Worm (Caenorhabditis elegans) whole organism, early embryonic: ENCODE measurements around the gene mlt-3.

ENCODE experiments used
- B0310.2 ChIP-seq: sonication (generic microtip); optimal IDR thresholded peaks from 2 replicates; lab custom pipeline; 2016; ENCODE audit warnings: mild to moderate bottlenecking, missing genetic modification characterization, missing compliant biosample characterization
- F13C5.2 ChIP-seq: sonication (generic microtip); optimal IDR thresholded peaks from 2 replicates; lab custom pipeline; 2017; ENCODE audit warnings: mild to moderate bottlenecking, missing genetic modification characterization, inconsistent platforms, missing compliant biosample characterization
- aly-1 ChIP-seq: sonication (generic microtip); optimal IDR thresholded peaks from 2 replicates; lab custom pipeline; 2016; ENCODE audit warnings: missing genetic modification characterization, missing compliant biosample characterization
- ama-1 ChIP-seq: fragments of 150-350 bp; optimal IDR thresholded peaks from 2 replicates; lab custom pipeline; 2014
- ceh-13 ChIP-seq: fragments of 200-800 bp; sonication (Bioruptor generic); optimal IDR thresholded peaks from 2 replicates; lab custom pipeline; 2018; ENCODE audit warnings: mild to moderate bottlenecking, missing genetic modification characterization, missing compliant biosample characterization
- ceh-36 ChIP-seq: sonication (generic microtip); optimal IDR thresholded peaks from 2 replicates; lab custom pipeline; 2016; ENCODE audit warnings: missing genetic modification characterization, inconsistent platforms, missing compliant biosample characterization
- ets-7 ChIP-seq: sonication (generic microtip); optimal IDR thresholded peaks from 2 replicates; lab custom pipeline; 2016; ENCODE audit warnings: missing genotype, missing genetic modification characterization, missing compliant biosample characterization
- flt-1 ChIP-seq: fragments of 200-800 bp; sonication (Bioruptor generic); IDR thresholded peaks from 2 replicates; pipeline ENCODE4 v1.3.6; 2022; ENCODE audit warnings: missing genetic modification characterization, missing compliant biosample characterization
- hmbx-1 ChIP-seq: sonication (generic microtip); optimal IDR thresholded peaks from 2 replicates; lab custom pipeline; 2016; ENCODE audit warnings: mild to moderate bottlenecking, missing genetic modification characterization, missing compliant biosample characterization
- hmg-4 ChIP-seq: fragments of 200-800 bp; sonication (Bioruptor generic); optimal IDR thresholded peaks from 2 replicates; lab custom pipeline; 2018; ENCODE audit warnings: mild to moderate bottlenecking, missing genetic modification characterization, missing compliant biosample characterization
- hnd-1 ChIP-seq: sonication (generic microtip); optimal IDR thresholded peaks from 2 replicates; lab custom pipeline; 2016; ENCODE audit warnings: missing genetic modification characterization, missing compliant biosample characterization
- pes-1 ChIP-seq: fragments of 200-800 bp; sonication (Bioruptor generic); IDR thresholded peaks from 2 replicates; pipeline ENCODE4 v1.3.6; 2022; ENCODE audit warnings: missing genetic modification reagents, missing genetic modification characterization, missing compliant biosample characterization
- scrt-1 ChIP-seq: fragments of 200-800 bp; sonication (Bioruptor generic); IDR thresholded peaks from 2 replicates; pipeline ENCODE4 v1.3.6; 2022; ENCODE audit warnings: missing genetic modification characterization, missing compliant biosample characterization
- sea-1 ChIP-seq: fragments of 200-800 bp; sonication (Bioruptor generic); conservative IDR thresholded peaks from 2 replicates; pipeline ENCODE4 v1.3.6; 2022; ENCODE audit warnings: missing genetic modification characterization, missing compliant biosample characterization
- tbx-11 ChIP-seq: fragments of 200-800 bp; sonication (Bioruptor generic); IDR thresholded peaks from 2 replicates; pipeline ENCODE4 v1.3.6; 2022; ENCODE audit warnings: missing genetic modification characterization, missing compliant biosample characterization
- tbx-37 ChIP-seq: fragments of 200-800 bp; sonication (Bioruptor generic); conservative IDR thresholded peaks from 2 replicates; pipeline ENCODE4 v1.3.6; 2022; ENCODE audit warnings: missing genetic modification reagents, missing genetic modification characterization, missing compliant biosample characterization
- tra-4 ChIP-seq: sonication (generic microtip); optimal IDR thresholded peaks from 2 replicates; lab custom pipeline; 2017; ENCODE audit warnings: missing genetic modification characterization, missing compliant biosample characterization

mlt-3 gene

DNA sequence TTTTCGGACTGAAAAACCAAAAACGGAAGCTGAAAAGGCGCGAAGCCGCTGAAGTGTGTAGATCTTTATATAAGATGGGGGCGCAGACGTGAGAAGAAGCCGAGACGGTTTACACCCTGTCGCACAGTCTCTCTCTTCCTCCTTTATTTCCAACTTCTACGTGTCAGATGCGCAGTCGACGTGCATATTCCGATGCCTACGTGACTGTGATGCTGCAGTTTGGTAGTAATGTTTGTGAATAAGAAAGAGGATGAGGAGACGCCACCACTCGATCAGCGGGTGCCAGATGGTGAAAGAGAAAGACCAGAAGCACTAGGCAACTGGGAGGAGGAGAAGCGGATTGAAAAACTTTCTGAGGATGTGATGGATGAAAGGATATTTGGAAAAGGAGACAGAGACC lies 8.7 kb downstream of the mlt-3 start:
- no peak for TF ChIP-seq ceh-13 (GFP tag; lab: Kevin White, UChicago)
- TF ChIP-seq ceh-36 (tag; lab: Kevin White, UChicago), result no peak
- TF ChIP-seq scrt-1 (GFP tag; lab: Robert Waterston, UW), result no peak
- TF ChIP-seq hmbx-1, result no peak
- no peak for TF ChIP-seq tbx-11 (GFP tag; lab: Robert Waterston, UW)
- TF ChIP-seq ets-7 (tag; lab: Kevin White, UChicago), result no peak
- TF ChIP-seq B0310.2 (tag; lab: Kevin White, UChicago), result no peak
- TF ChIP-seq sea-1 (GFP tag; lab: Robert Waterston, UW), result no peak
- no peak for TF ChIP-seq ama-1 (lab: Kevin White, UChicago)
- no peak for TF ChIP-seq hnd-1
- no peak for TF ChIP-seq aly-1 (tag; lab: Kevin White, UChicago)
- TF ChIP-seq tbx-37 (GFP tag; lab: Robert Waterston, UW), result no peak

DNA sequence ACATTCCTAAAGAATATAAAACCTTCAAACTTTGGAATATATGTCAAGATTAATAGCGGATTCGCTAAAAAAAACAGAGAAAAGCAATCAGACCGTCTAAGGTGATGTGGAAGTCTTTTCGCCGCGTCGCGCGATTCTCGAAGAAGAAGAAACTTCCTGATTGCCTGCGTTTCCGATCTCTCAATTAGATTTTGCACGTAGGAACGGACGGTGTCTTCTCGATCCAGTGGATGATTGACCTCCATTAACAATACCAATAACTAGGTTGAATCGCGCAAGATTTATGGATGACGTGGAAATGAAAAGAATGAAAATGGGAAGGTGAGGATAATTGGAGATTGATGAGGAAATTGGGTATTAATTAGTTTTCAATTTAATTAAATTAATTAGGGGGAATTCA lies 9.8 kb downstream of the mlt-3 start:
- TF ChIP-seq aly-1 (tag; lab: Kevin White, UChicago) (no peak), hmbx-1 (no peak), sea-1 (GFP tag; lab: Robert Waterston, UW) (no peak), scrt-1 (GFP tag; lab: Robert Waterston, UW) (no peak), B0310.2 (tag; lab: Kevin White, UChicago) (no peak), ceh-13 (GFP tag; lab: Kevin White, UChicago) (no peak), tbx-37 (GFP tag; lab: Robert Waterston, UW) (no peak), tra-4 (no peak), ceh-36 (tag; lab: Kevin White, UChicago) (no peak), flt-1 (GFP tag; lab: Robert Waterston, UW) (no peak), ama-1 (lab: Kevin White, UChicago) (no peak), tbx-11 (GFP tag; lab: Robert Waterston, UW) (no peak), hnd-1 (no peak), hmg-4 (no peak), pes-1 (GFP tag; lab: Robert Waterston, UW) (no peak), ets-7 (tag; lab: Kevin White, UChicago) (no peak), F13C5.2 (no peak)

DNA sequence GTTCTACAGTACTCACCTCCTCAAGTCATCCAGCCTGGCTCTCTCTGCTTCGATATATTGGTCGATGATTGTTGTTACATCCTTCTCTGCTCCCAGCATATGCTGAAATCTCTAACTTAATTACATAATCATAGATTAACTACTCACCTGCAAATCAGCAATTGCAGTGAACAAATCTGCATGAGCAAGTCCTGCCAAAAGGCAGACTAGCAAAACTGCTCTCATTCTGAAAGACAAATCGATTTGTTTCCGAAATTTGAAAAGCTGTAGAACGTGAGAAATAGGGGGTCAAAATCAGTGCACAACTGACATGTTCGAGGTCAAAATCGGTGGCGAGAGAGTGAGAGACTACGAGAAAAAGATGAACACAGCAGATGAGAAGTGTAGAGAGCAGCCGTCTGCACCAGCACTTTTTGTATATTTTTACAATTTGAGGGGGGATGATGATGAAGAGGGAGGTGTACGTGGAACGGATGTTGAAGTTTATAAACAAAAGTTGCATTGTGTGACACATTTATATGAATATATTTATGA lies 11.1 kb downstream of the mlt-3 start, which contains the start of gene phy-2:
TSS of gene phy-2 (minus strand) at position 226 of the 534 bp plus-strand sequence.
- TF ChIP-seq pes-1 (GFP tag; lab: Robert Waterston, UW) (no peak), B0310.2 (tag; lab: Kevin White, UChicago) (no peak), hnd-1 (no peak), sea-1 (GFP tag; lab: Robert Waterston, UW) (no peak), tbx-37 (GFP tag; lab: Robert Waterston, UW) (no peak), hmg-4 (peak; percentile 0), ets-7 (tag; lab: Kevin White, UChicago) (no peak), ceh-36 (tag; lab: Kevin White, UChicago) (no peak)

DNA sequence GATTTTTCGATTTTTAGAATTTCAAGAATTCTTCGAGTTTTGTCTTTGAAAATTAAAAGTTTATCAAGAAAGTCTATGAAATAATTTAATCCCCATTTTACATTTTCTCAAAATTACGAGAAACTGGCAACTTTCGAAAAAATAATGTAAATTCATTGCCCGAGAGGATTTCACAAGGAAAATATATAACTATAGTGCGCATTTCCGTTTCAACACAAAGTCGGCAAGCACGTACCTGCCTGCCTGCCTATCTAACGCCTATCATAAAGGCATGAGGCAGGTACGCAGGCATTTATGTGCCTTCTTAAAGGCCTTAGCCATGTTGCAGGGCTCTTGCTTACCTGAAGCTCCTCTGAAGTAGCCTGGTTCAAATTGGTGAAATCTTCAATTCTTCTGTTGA lies 14.1 kb downstream of the mlt-3 start:
- TF ChIP-seq ets-7 (tag; lab: Kevin White, UChicago) (no peak), hmg-4 (no peak), tra-4 (no peak), ceh-13 (GFP tag; lab: Kevin White, UChicago) (no peak), B0310.2 (tag; lab: Kevin White, UChicago) (no peak), ceh-36 (tag; lab: Kevin White, UChicago) (no peak), tbx-11 (GFP tag; lab: Robert Waterston, UW) (no peak), hnd-1 (no peak), aly-1 (tag; lab: Kevin White, UChicago) (no peak), F13C5.2 (no peak), hmbx-1 (no peak)

DNA sequence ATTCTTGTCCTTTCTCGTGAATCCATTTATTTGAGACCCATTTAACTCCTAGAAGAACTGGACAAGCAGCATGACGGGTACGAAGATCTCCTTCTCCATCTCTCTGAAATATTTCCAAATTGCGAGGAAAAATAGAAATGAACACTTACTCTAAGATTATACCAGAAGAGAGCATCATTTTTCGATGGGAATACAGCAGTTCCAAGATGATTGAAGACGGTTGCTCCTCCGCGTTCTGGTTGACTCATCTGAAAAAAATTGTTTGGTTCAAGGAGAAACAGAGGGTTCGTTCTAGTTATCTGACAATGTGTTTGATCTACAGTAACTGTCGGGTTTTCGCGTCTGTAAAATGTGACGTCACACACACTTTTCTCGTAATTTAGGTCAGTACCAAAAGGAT lies 15.6 kb downstream of the mlt-3 start:
- TF ChIP-seq flt-1 (GFP tag; lab: Robert Waterston, UW) (no peak), ets-7 (tag; lab: Kevin White, UChicago) (no peak), hmg-4 (no peak), hmbx-1 (no peak), tbx-37 (GFP tag; lab: Robert Waterston, UW) (no peak), aly-1 (tag; lab: Kevin White, UChicago) (no peak), F13C5.2 (no peak), tra-4 (no peak), ama-1 (lab: Kevin White, UChicago) (no peak)

DNA sequence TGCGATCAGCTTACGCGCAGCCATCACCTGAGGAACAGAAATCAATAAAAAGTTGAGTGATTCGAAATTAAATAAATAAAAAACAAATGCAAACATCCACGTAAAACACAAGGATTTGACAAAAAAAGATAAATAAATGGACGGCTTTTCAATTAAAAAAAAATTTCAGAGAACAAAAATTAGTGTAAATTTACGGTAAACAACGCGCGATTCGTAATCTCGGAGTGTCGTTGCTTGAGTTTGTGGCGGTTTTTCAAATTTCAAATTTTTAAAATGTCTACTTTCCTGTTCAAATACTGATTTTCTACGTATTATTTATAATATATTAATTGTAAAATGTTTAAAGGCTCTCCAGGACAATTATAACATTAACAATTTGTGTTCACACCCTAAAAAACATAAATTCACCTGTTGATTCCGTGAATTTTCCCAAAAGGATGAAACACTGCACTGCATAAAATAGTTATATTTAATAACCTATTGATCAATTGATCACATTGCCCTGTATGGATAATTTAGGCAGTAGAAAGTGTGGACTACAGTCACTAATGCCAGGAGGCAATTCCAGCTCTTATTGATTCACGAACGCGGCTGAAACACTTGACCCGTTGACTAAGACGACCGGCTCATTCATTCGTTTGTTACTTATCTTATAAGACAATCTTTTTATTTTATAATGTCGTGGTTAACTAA lies 17.8 kb downstream of the mlt-3 start, which contains the start of the genes marb-1 and F35G2.3:
TSS of gene marb-1 (minus strand) at position 27 of the 693 bp plus-strand sequence.
TSS of gene F35G2.3 (plus strand) at position 643 of the 693 bp plus-strand sequence.
- no peak for TF ChIP-seq pes-1 (GFP tag; lab: Robert Waterston, UW)
- TF ChIP-seq ceh-36 (tag; lab: Kevin White, UChicago), result no peak
- TF ChIP-seq aly-1 (tag; lab: Kevin White, UChicago), result no peak
- TF ChIP-seq hmg-4, result no peak

DNA sequence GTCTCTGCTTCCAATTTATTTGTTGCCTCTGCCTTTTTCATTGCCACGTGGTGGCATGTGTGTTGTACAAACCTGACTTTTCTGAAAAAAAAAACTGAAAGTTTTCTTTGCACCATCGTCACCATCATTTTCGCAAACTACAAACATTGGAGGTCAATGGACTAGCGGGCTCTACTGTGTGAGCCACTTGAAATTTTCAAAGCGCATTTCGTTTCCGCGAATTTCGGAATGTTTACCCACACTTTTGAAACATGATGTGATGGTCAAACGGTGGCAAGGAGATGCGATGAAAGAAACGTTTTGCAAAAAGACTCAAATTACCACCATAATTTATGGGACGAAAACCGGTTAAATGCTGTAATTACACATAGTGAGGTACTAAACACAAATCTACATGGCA lies 19.0 kb downstream of the mlt-3 start:
- TF ChIP-seq tbx-37 (GFP tag; lab: Robert Waterston, UW) (no peak), sea-1 (GFP tag; lab: Robert Waterston, UW) (no peak), ama-1 (lab: Kevin White, UChicago) (no peak), F13C5.2 (no peak), ceh-36 (tag; lab: Kevin White, UChicago) (no peak), tbx-11 (GFP tag; lab: Robert Waterston, UW) (no peak), pes-1 (GFP tag; lab: Robert Waterston, UW) (no peak), ets-7 (tag; lab: Kevin White, UChicago) (no peak), flt-1 (GFP tag; lab: Robert Waterston, UW) (no peak), hmg-4 (no peak), scrt-1 (GFP tag; lab: Robert Waterston, UW) (no peak), ceh-13 (GFP tag; lab: Kevin White, UChicago) (no peak), tra-4 (no peak), aly-1 (tag; lab: Kevin White, UChicago) (no peak), hnd-1 (no peak), B0310.2 (tag; lab: Kevin White, UChicago) (no peak), hmbx-1 (no peak)
